Worm (Caenorhabditis elegans) whole organism, L1 larva: ENCODE data around the gene srp-8.

Source experiments
- aha-1 ChIP-seq: fragments of 150-350 bp; optimal IDR thresholded peaks from 2 replicates; lab custom pipeline; 2014; ENCODE audit warnings: missing biosample characterization, missing genetic modification characterization
- blmp-1 ChIP-seq: fragments of 150-350 bp; optimal IDR thresholded peaks from 2 replicates; lab custom pipeline; 2014; ENCODE audit warnings: missing biosample characterization, missing genetic modification characterization
- elt-3 ChIP-seq, 6 experiments: fragments of 150-350 bp in 1 of 6; sonication (generic microtip); optimal IDR thresholded peaks; 2 replicates each; lab custom pipeline; 2017 to 2018; ENCODE audit warnings: missing biosample characterization in 6 of 6, missing genetic modification characterization in 6 of 6, inconsistent platforms in 1 of 6
- mdl-1 ChIP-seq, 2 experiments: fragments of 150-350 bp; optimal IDR thresholded peaks; 2 replicates each; lab custom pipeline; 2014 to 2017; ENCODE audit warnings: missing biosample characterization in 2 of 2, missing genetic modification characterization in 2 of 2, inconsistent platforms in 1 of 2
- nhr-84 ChIP-seq: sonication (generic microtip); optimal IDR thresholded peaks from 2 replicates; lab custom pipeline; 2017; ENCODE audit warnings: missing biosample characterization, missing genetic modification characterization
- sptf-1 ChIP-seq: fragments of 150-350 bp; optimal IDR thresholded peaks from 2 replicates; lab custom pipeline; 2014; ENCODE audit warnings: missing biosample characterization, missing genetic modification characterization

- TF ChIP-seq sptf-1 (tag; lab: Kevin White, UChicago) (no peak), blmp-1 (no peak), aha-1 (tag; lab: Kevin White, UChicago) (no peak), mdl-1 (tag; optimal IDR thresholded peaks at IDR 0.05; lab: Kevin White, UChicago) (no peak), elt-3 (tag; optimal IDR thresholded peaks at IDR 0.05; lab: Kevin White, UChicago) (no peak), nhr-84 (no peak)
Observed at ce11 chrV:8169150-8169549, 14.3 kb upstream of the srp-8 start.
